Fruit fly (Drosophila melanogaster): ENCODE measurements around the gene Ddrgk1.

- TF ChIP-seq CG6276 (GFP tag; optimal IDR thresholded peaks at IDR 0.05) (no peak), Eip75B (GFP tag; optimal IDR thresholded peaks at IDR 0.05) (no peak), achi (GFP tag; optimal IDR thresholded peaks at IDR 0.05) (no peak)
These were observed 8.1 kb upstream of the Ddrgk1 start for dm6 chr3R:21206802-21207238.

Measured in whole organism, prepupa.